Fruit fly (Drosophila melanogaster): ENCODE measurements around the gene Ddrgk1.

Ddrgk1 gene

DNA sequence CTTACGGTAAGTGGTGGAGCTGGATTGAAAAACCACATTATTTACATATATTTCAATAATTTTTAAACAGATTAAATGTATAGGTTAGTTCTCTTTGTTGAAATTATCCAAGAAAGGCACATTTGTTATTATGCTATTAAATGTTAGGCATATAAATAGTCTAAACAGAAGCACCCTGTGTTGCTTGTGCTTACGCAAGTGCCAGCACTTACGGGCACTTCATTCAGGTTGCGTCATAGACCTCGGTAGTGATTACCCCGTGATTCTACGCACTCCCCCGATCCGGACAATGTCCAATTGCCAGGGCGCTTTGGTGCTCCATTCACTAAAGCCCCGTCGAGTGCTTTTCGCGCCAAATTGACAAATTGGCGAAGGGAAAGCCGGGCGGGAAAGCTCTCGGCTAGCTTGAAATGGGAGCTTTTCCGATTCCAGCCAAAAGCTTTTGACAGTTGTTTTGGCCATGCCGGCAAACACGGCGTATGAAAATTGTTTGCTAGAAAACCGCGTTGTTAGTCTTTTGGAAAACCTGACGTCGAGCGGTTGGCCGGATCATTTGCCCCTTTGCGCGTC lies 31.7 kb downstream of the Ddrgk1 start, which contains the start of gene ETHR (continued):
- peak; percentile 56 for TF ChIP-seq B-H2 (GFP tag; optimal IDR thresholded peaks at IDR 0.05)
- peak; percentile 38 for TF ChIP-seq sens (GFP tag)
- TF ChIP-seq Fer3 (tag; optimal IDR thresholded peaks at IDR 0.05), result peak; percentile 16
- no peak for TF ChIP-seq zf30C (GFP tag; optimal IDR thresholded peaks at IDR 0.05)
- no peak for TF ChIP-seq nom (GFP tag; optimal IDR thresholded peaks at IDR 0.05)
- no peak for TF ChIP-seq fu2 (GFP tag; optimal IDR thresholded peaks at IDR 0.05)
- TF ChIP-seq CG8478 (optimal IDR thresholded peaks at IDR 0.05), result no peak
- TF ChIP-seq Atf3 (GFP tag; optimal IDR thresholded peaks at IDR 0.05), result no peak
- no peak for TF ChIP-seq Mrtf (GFP tag; IDR thresholded peaks at IDR 0.05)
- TF ChIP-seq CG43689 (GFP tag; IDR thresholded peaks at IDR 0.05), result no peak
- peak; percentile 51 for TF ChIP-seq CG12659 (GFP tag; optimal IDR thresholded peaks at IDR 0.05)
- no peak for TF ChIP-seq CG10959 (GFP tag; IDR thresholded peaks at IDR 0.05)
- TF ChIP-seq Dref (GFP tag; IDR thresholded peaks at IDR 0.05), result no peak
- no peak for TF ChIP-seq CG10462 (GFP tag; optimal IDR thresholded peaks at IDR 0.05)
- peak; percentile 3 for TF ChIP-seq CG9817 (tag; optimal IDR thresholded peaks at IDR 0.05)
- TF ChIP-seq abd-A (tag; optimal IDR thresholded peaks at IDR 0.05), result no peak
- no peak; the same call in 1 of the 2 replicates for TF ChIP-seq chm (GFP tag; IDR thresholded peaks at IDR 0.05)
- TF ChIP-seq CG3281 (GFP tag; optimal IDR thresholded peaks at IDR 0.05), result peak; percentile 60
- no peak for TF ChIP-seq Nf-YA (GFP tag; IDR thresholded peaks at IDR 0.05)
- peak; percentile 21 for TF ChIP-seq Hey (tag; optimal IDR thresholded peaks at IDR 0.05)
- TF ChIP-seq CG33557 (GFP tag; optimal IDR thresholded peaks at IDR 0.05), result no peak
- no peak for TF ChIP-seq ind (GFP tag; optimal IDR thresholded peaks at IDR 0.05)
- TF ChIP-seq D19A (tag; optimal IDR thresholded peaks at IDR 0.05), result no peak
- TF ChIP-seq Stat92E (GFP tag; optimal IDR thresholded peaks at IDR 0.05), result no peak
- no peak for TF ChIP-seq CG1529 (GFP tag; optimal IDR thresholded peaks at IDR 0.05)
- TF ChIP-seq pfk (GFP tag; optimal IDR thresholded peaks at IDR 0.05), result no peak
- no peak for TF ChIP-seq CG3847 (GFP tag; IDR thresholded peaks at IDR 0.05)
- TF ChIP-seq Atf6 (GFP tag; IDR thresholded peaks at IDR 0.05), result peak; percentile 75
- TF ChIP-seq BtbVII (GFP tag; optimal IDR thresholded peaks at IDR 0.05), result no peak
- TF ChIP-seq Hmr (GFP tag; optimal IDR thresholded peaks at IDR 0.05), result peak; percentile 83
- TF ChIP-seq oc (tag; optimal IDR thresholded peaks at IDR 0.05), result no peak
- no peak for TF ChIP-seq CG6272 (GFP tag; IDR thresholded peaks at IDR 0.05)
- TF ChIP-seq B-H1 (GFP tag; IDR thresholded peaks at IDR 0.05), result peak; percentile 43; the same call in 2 of the 3 replicates
- TF ChIP-seq Deaf1 (tag; optimal IDR thresholded peaks at IDR 0.05), result peak; percentile 51
- TF ChIP-seq sd (tag; optimal IDR thresholded peaks at IDR 0.05), result peak; percentile 61
- peak; percentile 30 for TF ChIP-seq NfI (GFP tag; optimal IDR thresholded peaks at IDR 0.05)
- TF ChIP-seq slp2 (GFP tag; optimal IDR thresholded peaks at IDR 0.05), result no peak
- no peak for TF ChIP-seq repo (GFP tag; optimal IDR thresholded peaks at IDR 0.05)
- TF ChIP-seq CG34224 (GFP tag; IDR thresholded peaks at IDR 0.05; ENCODE audit: partially characterized antibody), result no peak
- no peak for TF ChIP-seq CG8290 (GFP tag; optimal IDR thresholded peaks at IDR 0.05)
- TF ChIP-seq CG8290 (tag; optimal IDR thresholded peaks at IDR 0.05), result peak in 1 of 2 experiments; percentile 77
- TF ChIP-seq CG4820 (GFP tag; optimal IDR thresholded peaks at IDR 0.05), result no peak
- peak; percentile 9 for TF ChIP-seq CG10209 (GFP tag; optimal IDR thresholded peaks at IDR 0.05)
- TF ChIP-seq ab (GFP tag; optimal IDR thresholded peaks at IDR 0.05), result no peak
- no peak for TF ChIP-seq CG9797 (GFP tag; optimal IDR thresholded peaks at IDR 0.05)
- peak; percentile 77 for TF ChIP-seq CG3995 (GFP tag; optimal IDR thresholded peaks at IDR 0.05)
- no peak for TF ChIP-seq zfh2 (GFP tag; optimal IDR thresholded peaks at IDR 0.05)
- TF ChIP-seq CG2120 (GFP tag; optimal IDR thresholded peaks at IDR 0.05), result peak; percentile 72
- TF ChIP-seq Atf-2 (GFP tag; optimal IDR thresholded peaks at IDR 0.05), result no peak
- TF ChIP-seq Trl (optimal IDR thresholded peaks at IDR 0.05), result no peak
- peak; percentile 10 for TF ChIP-seq Trl (GFP tag; optimal IDR thresholded peaks at IDR 0.05)
- TF ChIP-seq CG16815 (GFP tag; optimal IDR thresholded peaks at IDR 0.05), result no peak
